Worm (Caenorhabditis elegans): Measurements from ENCODE around the gene nphp-2.

nphp-2 gene

ce11 chrV:1943465-1943864 lies 47.9 kb downstream of the nphp-2 start:
- no peak for TF ChIP-seq elt-3 (tag; optimal IDR thresholded peaks at IDR 0.05)
- TF ChIP-seq fkh-10 (GFP tag; optimal IDR thresholded peaks at IDR 0.05), result peak; percentile 45
- TF ChIP-seq daf-12 (tag; optimal IDR thresholded peaks at IDR 0.05), result no peak
- no peak for TF ChIP-seq nhr-11 (tag; optimal IDR thresholded peaks at IDR 0.05)
- peak; percentile 83 for TF ChIP-seq lin-39 (tag; optimal IDR thresholded peaks at IDR 0.05)
- no peak for TF ChIP-seq ceh-9 (tag; optimal IDR thresholded peaks at IDR 0.05)
- TF ChIP-seq mml-1 (tag; optimal IDR thresholded peaks at IDR 0.05), result no peak
- TF ChIP-seq egl-5 (tag; optimal IDR thresholded peaks at IDR 0.05), result no peak
- TF ChIP-seq nhr-237 (tag; optimal IDR thresholded peaks at IDR 0.05), result no peak
- TF ChIP-seq nhr-77 (tag; optimal IDR thresholded peaks at IDR 0.05), result no peak
- TF ChIP-seq ceh-16 (tag; optimal IDR thresholded peaks at IDR 0.05), result no peak
- peak; percentile 52 for TF ChIP-seq skn-1 (tag; optimal IDR thresholded peaks at IDR 0.05)
- no peak for TF ChIP-seq egl-27 (tag; optimal IDR thresholded peaks at IDR 0.05)
- TF ChIP-seq aly-2 (tag; optimal IDR thresholded peaks at IDR 0.05), result no peak
- TF ChIP-seq ztf-11 (tag; optimal IDR thresholded peaks at IDR 0.05), result no peak
- TF ChIP-seq nhr-43 (tag; optimal IDR thresholded peaks at IDR 0.05; ENCODE audit: poor library complexity, severe bottlenecking), result no peak
- no peak for TF ChIP-seq ztf-4 (tag; optimal IDR thresholded peaks at IDR 0.05)
- TF ChIP-seq fos-1 (tag; optimal IDR thresholded peaks at IDR 0.05), result no peak
- no peak for TF ChIP-seq pqm-1 (tag; optimal IDR thresholded peaks at IDR 0.05)
- TF ChIP-seq hmg-11 (tag; optimal IDR thresholded peaks at IDR 0.05), result peak; percentile 73
- TF ChIP-seq mdl-1 (tag; optimal IDR thresholded peaks at IDR 0.05), result peak; percentile 50
- TF ChIP-seq snpc-4 (tag; optimal IDR thresholded peaks at IDR 0.05), result no peak
- TF ChIP-seq ceh-82 (tag; optimal IDR thresholded peaks at IDR 0.05), result no peak
- no peak for TF ChIP-seq nhr-76 (tag; optimal IDR thresholded peaks at IDR 0.05)
- TF ChIP-seq tbx-2 (tag; optimal IDR thresholded peaks at IDR 0.05), result peak; percentile 31
- TF ChIP-seq ZK546.5 (tag; optimal IDR thresholded peaks at IDR 0.05), result no peak
- no peak for TF ChIP-seq jun-1 (tag; optimal IDR thresholded peaks at IDR 0.05)
- no peak for TF ChIP-seq ceh-28 (tag; optimal IDR thresholded peaks at IDR 0.05)
- no peak for TF ChIP-seq elt-1 (tag; optimal IDR thresholded peaks at IDR 0.05)
- TF ChIP-seq unc-62 (GFP tag; optimal IDR thresholded peaks at IDR 0.05), result no peak
- no peak for TF ChIP-seq fkh-2 (tag; optimal IDR thresholded peaks at IDR 0.05)
- no peak for TF ChIP-seq eor-1 (tag; optimal IDR thresholded peaks at IDR 0.05)
- TF ChIP-seq sea-2 (GFP tag; optimal IDR thresholded peaks at IDR 0.05), result no peak
- no peak for TF ChIP-seq R02D3.7 (tag; optimal IDR thresholded peaks at IDR 0.05)
- TF ChIP-seq lsy-12 (tag; optimal IDR thresholded peaks at IDR 0.05), result no peak
- no peak for TF ChIP-seq unc-39 (tag; optimal IDR thresholded peaks at IDR 0.05)
- TF ChIP-seq pha-4 (tag; optimal IDR thresholded peaks at IDR 0.05), result no peak
- TF ChIP-seq zag-1 (tag; optimal IDR thresholded peaks at IDR 0.05), result no peak
- TF ChIP-seq nhr-12 (tag; optimal IDR thresholded peaks at IDR 0.05), result no peak
- TF ChIP-seq lin-15B (tag; optimal IDR thresholded peaks at IDR 0.05), result peak; percentile 19
- TF ChIP-seq nhr-67 (tag; optimal IDR thresholded peaks at IDR 0.05), result no peak
- no peak for TF ChIP-seq ama-1 (optimal IDR thresholded peaks at IDR 0.05)
- TF ChIP-seq nhr-28 (tag; optimal IDR thresholded peaks at IDR 0.05), result no peak
- TF ChIP-seq elt-2 (tag; optimal IDR thresholded peaks at IDR 0.05), result no peak
- TF ChIP-seq nfya-1 (tag; optimal IDR thresholded peaks at IDR 0.05; ENCODE audit: insufficient read depth), result peak; percentile 63
- TF ChIP-seq nhr-25 (tag; optimal IDR thresholded peaks at IDR 0.05), result no peak
- TF ChIP-seq nhr-23 (tag; optimal IDR thresholded peaks at IDR 0.05), result no peak

ce11 chrV:1945875-1946274 lies 50.3 kb downstream of the nphp-2 start:
- TF ChIP-seq nhr-43 (tag; optimal IDR thresholded peaks at IDR 0.05; ENCODE audit: poor library complexity, severe bottlenecking), result no peak
- TF ChIP-seq lsy-12 (tag; optimal IDR thresholded peaks at IDR 0.05), result no peak
- no peak for TF ChIP-seq egl-27 (tag; optimal IDR thresholded peaks at IDR 0.05)
- no peak for TF ChIP-seq fos-1 (tag; optimal IDR thresholded peaks at IDR 0.05)
- TF ChIP-seq R02D3.7 (tag; optimal IDR thresholded peaks at IDR 0.05), result no peak
- no peak for TF ChIP-seq tbx-2 (tag; optimal IDR thresholded peaks at IDR 0.05)
- no peak for TF ChIP-seq nhr-28 (tag; optimal IDR thresholded peaks at IDR 0.05)
- TF ChIP-seq ceh-16 (tag; optimal IDR thresholded peaks at IDR 0.05), result no peak
- TF ChIP-seq nhr-12 (tag; optimal IDR thresholded peaks at IDR 0.05), result no peak
- TF ChIP-seq egl-5 (tag; optimal IDR thresholded peaks at IDR 0.05), result no peak
- TF ChIP-seq mml-1 (tag; optimal IDR thresholded peaks at IDR 0.05), result no peak
- no peak for TF ChIP-seq nhr-25 (tag; optimal IDR thresholded peaks at IDR 0.05)
- TF ChIP-seq nhr-11 (tag; optimal IDR thresholded peaks at IDR 0.05), result no peak
- TF ChIP-seq elt-2 (tag; optimal IDR thresholded peaks at IDR 0.05), result no peak
- TF ChIP-seq jun-1 (tag; optimal IDR thresholded peaks at IDR 0.05), result no peak
- TF ChIP-seq snpc-4 (tag; optimal IDR thresholded peaks at IDR 0.05), result no peak
- no peak for TF ChIP-seq daf-12 (tag; optimal IDR thresholded peaks at IDR 0.05)
